Worm (Caenorhabditis elegans): Measurements from ENCODE around the gene nas-37.

DNA sequence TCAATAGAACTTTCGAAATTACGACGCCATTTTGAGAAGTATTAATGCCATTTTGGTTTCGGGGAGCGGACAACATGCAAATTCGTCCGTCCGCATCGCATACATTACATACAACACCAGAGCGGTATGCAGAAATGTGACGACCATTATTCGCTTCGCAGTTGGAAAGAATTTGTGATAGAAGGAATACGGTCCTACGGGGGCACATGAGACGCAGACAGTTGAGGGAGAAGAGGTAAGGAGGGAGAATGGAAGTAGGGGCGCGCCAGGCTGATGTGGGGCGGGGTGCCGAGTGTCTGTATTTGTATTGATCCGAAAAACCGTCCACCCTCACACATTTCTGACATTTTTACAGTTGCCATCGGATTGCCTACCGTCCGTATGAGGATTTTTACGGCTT is 7.5 kb downstream of the nas-37 start:
- TF ChIP-seq pha-4 (GFP tag; IDR thresholded peaks at IDR 0.05) (no peak), pha-4 (tag; optimal IDR thresholded peaks at IDR 0.05) (no peak), unc-62 (GFP tag; optimal IDR thresholded peaks at IDR 0.05 in 1 of 2) (no peak), unc-62 (tag; optimal IDR thresholded peaks at IDR 0.05) (no peak), saeg-2 (GFP tag; IDR thresholded peaks at IDR 0.05) (no peak), nhr-237 (tag; optimal IDR thresholded peaks at IDR 0.05) (no peak), zip-11 (GFP tag; IDR thresholded peaks at IDR 0.05) (no peak), ceh-82 (tag; optimal IDR thresholded peaks at IDR 0.05) (no peak), nhr-111 (GFP tag; optimal IDR thresholded peaks at IDR 0.05) (no peak), mdl-1 (tag; optimal IDR thresholded peaks at IDR 0.05) (no peak), T26A8.4 (GFP tag; IDR thresholded peaks at IDR 0.05) (no peak), nhr-11 (tag; optimal IDR thresholded peaks at IDR 0.05) (no peak)
